Fruit fly (Drosophila melanogaster) whole organism, embryonic: ENCODE data around the gene CG31637.

Experiments used
- B-H2 ChIP-seq: fragments of 200-800 bp; sonication (Bioruptor generic); optimal IDR thresholded peaks from 2 replicates; lab custom pipeline; 2018; ENCODE audit warnings: missing biosample characterization, mild to moderate bottlenecking, missing genetic modification characterization
- CG10147 ChIP-seq: fragments of 200-800 bp; sonication (Bioruptor generic); optimal IDR thresholded peaks from 2 replicates; lab custom pipeline; 2019; ENCODE audit warnings: missing biosample characterization, mild to moderate bottlenecking, missing genetic modification characterization, moderate library complexity
- CG10366 ChIP-seq: fragments of 200-800 bp; sonication (Bioruptor generic); IDR thresholded peaks from 2 replicates; pipeline ENCODE4 v1.3.6; 2022; ENCODE audit warnings: missing biosample characterization, missing genetic modification characterization
- CG11247 ChIP-seq: fragments of 200-800 bp; sonication (Bioruptor generic); IDR thresholded peaks from 2 replicates; pipeline ENCODE4 v1.3.6; 2022; ENCODE audit warnings: missing biosample characterization, missing genetic modification characterization
- CG11723 ChIP-seq: fragments of 200-800 bp; sonication (Bioruptor generic); optimal IDR thresholded peaks from 2 replicates; lab custom pipeline; 2017; ENCODE audit warnings: missing biosample characterization, mild to moderate bottlenecking, missing genetic modification characterization
- CG17385 ChIP-seq: fragments of 200-800 bp; sonication (Bioruptor generic); optimal IDR thresholded peaks from 3 replicates; lab custom pipeline; 2018; ENCODE audit warnings: missing biosample characterization, mild to moderate bottlenecking, missing genetic modification characterization
- CG17568 ChIP-seq: fragments of 200-800 bp; sonication (Bioruptor generic); optimal IDR thresholded peaks from 2 replicates; lab custom pipeline; 2018; ENCODE audit warnings: missing biosample characterization, mild to moderate bottlenecking, missing genetic modification characterization, moderate library complexity
- CG17612 ChIP-seq: fragments of 200-800 bp; sonication (Bioruptor generic); IDR thresholded peaks from 2 replicates; pipeline ENCODE4 v1.3.6; 2022; ENCODE audit warnings: missing biosample characterization, missing genetic modification characterization
- CG1832 ChIP-seq: fragments of 200-800 bp; sonication (Bioruptor generic); optimal IDR thresholded peaks from 2 replicates; lab custom pipeline; 2017; ENCODE audit warnings: missing biosample characterization, mild to moderate bottlenecking, missing genetic modification characterization, inconsistent platforms
- CG2889 ChIP-seq: fragments of 200-800 bp; sonication (Bioruptor generic); IDR thresholded peaks from 3 replicates; pipeline ENCODE4 v1.3.6; 2022; ENCODE audit warnings: missing biosample characterization, missing genetic modification characterization
- CG34376 ChIP-seq: fragments of 200-800 bp; sonication (Bioruptor generic); optimal IDR thresholded peaks from 2 replicates; lab custom pipeline; 2018; ENCODE audit warnings: missing biosample characterization, mild to moderate bottlenecking, missing genetic modification characterization
- CG4360 ChIP-seq: fragments of 200-800 bp; sonication (Bioruptor generic); IDR thresholded peaks from 2 replicates; pipeline ENCODE4 v1.3.6; 2022; ENCODE audit warnings: missing biosample characterization, missing genetic modification characterization
- CG4617 ChIP-seq: fragments of 200-800 bp; sonication (Bioruptor generic); optimal IDR thresholded peaks from 3 replicates; lab custom pipeline; 2016; ENCODE audit warnings: missing biosample characterization, missing genetic modification characterization, borderline replicate concordance
- CG6689 ChIP-seq: fragments of 200-800 bp; sonication (Bioruptor generic); IDR thresholded peaks from 2 replicates; pipeline ENCODE4 v1.3.6; 2022; ENCODE audit warnings: missing biosample characterization, missing genetic modification characterization
- CG7372 ChIP-seq: fragments of 200-800 bp; sonication (Bioruptor generic); IDR thresholded peaks from 2 replicates; pipeline ENCODE4 v1.3.6; 2022; ENCODE audit warnings: missing biosample characterization, missing genetic modification characterization
- CG7745 ChIP-seq: fragments of 200-800 bp; sonication (Bioruptor generic); optimal IDR thresholded peaks from 2 replicates; lab custom pipeline; 2018; ENCODE audit warnings: missing biosample characterization, mild to moderate bottlenecking, missing genetic modification characterization, moderate library complexity
- CG7839 ChIP-seq: fragments of 200-800 bp; sonication (Bioruptor generic); optimal IDR thresholded peaks from 3 replicates; lab custom pipeline; 2018; ENCODE audit warnings: missing biosample characterization, mild to moderate bottlenecking, missing genetic modification characterization, moderate library complexity
- CG9932 ChIP-seq: fragments of 200-800 bp; sonication (Bioruptor generic); IDR thresholded peaks from 2 replicates; pipeline ENCODE4 v1.3.6; 2022; ENCODE audit warnings: missing biosample characterization, missing genetic modification characterization
- CkIIα-i1 ChIP-seq: fragments of 200-800 bp; sonication (Bioruptor generic); IDR thresholded peaks from 2 replicates; pipeline ENCODE4 v1.3.6; 2022; ENCODE audit warnings: missing biosample characterization, missing genetic modification characterization
- Dad ChIP-seq: fragments of 200-800 bp; sonication (Bioruptor generic); optimal IDR thresholded peaks from 3 replicates; lab custom pipeline; 2016; ENCODE audit warnings: missing biosample characterization, missing genetic modification characterization
- Eip74EF ChIP-seq, 2 experiments: fragments of 200-800 bp in 1 of 2; fragments of >200 bp in 1 of 2; sonication (Bioruptor generic) in 1 of 2; optimal IDR thresholded peaks; 2 replicates each; lab custom pipeline; 2017 to 2019; ENCODE audit warnings: missing biosample characterization in 2 of 2, missing genetic modification characterization in 2 of 2, mild to moderate bottlenecking in 1 of 2, moderate library complexity in 1 of 2
- Gsc ChIP-seq: fragments of 200-800 bp; sonication (Bioruptor generic); IDR thresholded peaks from 2 replicates; pipeline ENCODE4 v1.3.6; 2022; ENCODE audit warnings: missing biosample characterization, missing genetic modification characterization
- Hr3 ChIP-seq: fragments of 200-800 bp; sonication (Bioruptor generic); optimal IDR thresholded peaks from 3 replicates; lab custom pipeline; 2016; ENCODE audit warnings: missing biosample characterization, missing genetic modification characterization
- Mrtf ChIP-seq: fragments of 200-800 bp; sonication (Bioruptor generic); IDR thresholded peaks from 3 replicates; pipeline ENCODE4 v1.3.6; 2022; ENCODE audit warnings: missing biosample characterization, missing genetic modification characterization
- NFAT ChIP-seq: fragments of 200-800 bp; sonication (Bioruptor generic); IDR thresholded peaks from 2 replicates; pipeline ENCODE4 v1.3.6; 2022; ENCODE audit warnings: missing biosample characterization, missing genetic modification characterization
- NK7.1 ChIP-seq: fragments of 200-800 bp; sonication (Bioruptor generic); optimal IDR thresholded peaks from 3 replicates; lab custom pipeline; 2016; ENCODE audit warnings: missing biosample characterization, missing genetic modification characterization
- Oaz ChIP-seq: fragments of 200-800 bp; sonication (Bioruptor generic); IDR thresholded peaks from 2 replicates; pipeline ENCODE4 v1.3.6; 2022; ENCODE audit warnings: missing biosample characterization, missing genetic modification characterization
- Ptx1 ChIP-seq: fragments of 200-800 bp; sonication (Bioruptor generic); IDR thresholded peaks from 2 replicates; pipeline ENCODE4 v1.3.6; 2022; ENCODE audit warnings: missing biosample characterization, missing genetic modification characterization
- Ravus ChIP-seq: fragments of 200-800 bp; sonication (Bioruptor generic); IDR thresholded peaks from 2 replicates; pipeline ENCODE4 v1.3.6; 2022; ENCODE audit warnings: missing biosample characterization, missing genetic modification characterization
- Sox102F ChIP-seq: fragments of 200-800 bp; sonication (Bioruptor generic); optimal IDR thresholded peaks from 2 replicates; lab custom pipeline; 2018; ENCODE audit warnings: missing biosample characterization, mild to moderate bottlenecking, missing genetic modification characterization, moderate library complexity
- Xbp1 ChIP-seq: fragments of 200-800 bp; sonication (Bioruptor generic); optimal IDR thresholded peaks from 3 replicates; lab custom pipeline; 2016; ENCODE audit warnings: missing biosample characterization, mild to moderate bottlenecking, missing genetic modification characterization
- Xrp1 ChIP-seq: fragments of 200-800 bp; sonication (Bioruptor generic); IDR thresholded peaks from 2 replicates; pipeline ENCODE4 v1.3.6; 2022; ENCODE audit warnings: missing biosample characterization, missing genetic modification characterization
- ab ChIP-seq: fragments of 200-800 bp; sonication (Bioruptor generic); optimal IDR thresholded peaks from 2 replicates; lab custom pipeline; 2016; ENCODE audit warnings: missing biosample characterization, missing genetic modification characterization
- al ChIP-seq: fragments of 200-800 bp; sonication (Bioruptor generic); IDR thresholded peaks from 2 replicates; pipeline ENCODE4 v1.3.6; 2022; ENCODE audit warnings: missing biosample characterization, missing genetic modification characterization
- en ChIP-seq: fragments of 200-800 bp; sonication (Bioruptor generic); optimal IDR thresholded peaks from 2 replicates; lab custom pipeline; 2016; ENCODE audit warnings: missing biosample characterization, missing genetic modification characterization
- fu2 ChIP-seq: fragments of 200-800 bp; sonication (Bioruptor generic); optimal IDR thresholded peaks from 2 replicates; lab custom pipeline; 2016; ENCODE audit warnings: missing biosample characterization, missing genetic modification characterization
- grau ChIP-seq: fragments of 200-800 bp; optimal IDR thresholded peaks from 3 replicates; lab custom pipeline; 2019; ENCODE audit warnings: missing biosample characterization, mild to moderate bottlenecking, missing genetic modification characterization, moderate library complexity
- kay ChIP-seq: fragments of 200-800 bp; sonication (Bioruptor generic); optimal IDR thresholded peaks from 2 replicates; lab custom pipeline; 2016; ENCODE audit warnings: missing biosample characterization, missing genetic modification characterization
- knrl ChIP-seq: fragments of 200-800 bp; sonication (Bioruptor generic); IDR thresholded peaks from 3 replicates; pipeline ENCODE4 v1.3.6; 2022; ENCODE audit warnings: missing biosample characterization, missing genetic modification characterization; ENCODE audit not compliant: partially characterized antibody
- lola ChIP-seq, 3 experiments: fragments of >200 bp in 2 of 3; fragments of 200-800 bp in 1 of 3; sonication (Bioruptor generic) in 1 of 3; optimal IDR thresholded peaks; 2 replicates each; lab custom pipeline; 2017 to 2019; ENCODE audit warnings: missing biosample characterization in 3 of 3, missing genetic modification characterization in 3 of 3, mild to moderate bottlenecking in 1 of 3, moderate library complexity in 1 of 3
- org-1 ChIP-seq: fragments of 200-800 bp; sonication (Bioruptor generic); optimal IDR thresholded peaks from 2 replicates; lab custom pipeline; 2017; ENCODE audit warnings: missing biosample characterization, missing genetic modification characterization
- otp ChIP-seq: fragments of 200-800 bp; sonication (Bioruptor generic); IDR thresholded peaks from 3 replicates; pipeline ENCODE4, ENCODE4 v1.3.6; 2022; ENCODE audit warnings: missing biosample characterization, missing genetic modification characterization
- pfk ChIP-seq: fragments of 200-800 bp; sonication (Bioruptor generic); optimal IDR thresholded peaks from 2 replicates; lab custom pipeline; 2018; ENCODE audit warnings: missing biosample characterization, mild to moderate bottlenecking, missing genetic modification characterization, moderate library complexity
- pnt ChIP-seq: fragments of 200-800 bp; sonication (Bioruptor generic); optimal IDR thresholded peaks from 3 replicates; lab custom pipeline; 2016; ENCODE audit warnings: missing biosample characterization, missing genetic modification characterization
- sc ChIP-seq, 3 experiments: fragments of >200 bp in 2 of 3; fragments of 200-800 bp in 1 of 3; sonication (Bioruptor generic) in 1 of 3; optimal IDR thresholded peaks; 2 replicates in 2 of 3; 3 replicates in 1 of 3; lab custom pipeline; 2017; ENCODE audit warnings: mild to moderate bottlenecking in 1 of 3, missing biosample characterization in 1 of 3, missing genetic modification characterization in 1 of 3, missing genetic modification reagents in 1 of 3
- sd ChIP-seq: fragments of 200-800 bp; sonication (Bioruptor generic); optimal IDR thresholded peaks from 3 replicates; lab custom pipeline; 2018; ENCODE audit warnings: missing biosample characterization, mild to moderate bottlenecking, missing genetic modification characterization, moderate library complexity
- tio ChIP-seq: fragments of 200-800 bp; sonication (Bioruptor generic); optimal IDR thresholded peaks from 2 replicates; lab custom pipeline; 2017; ENCODE audit warnings: missing biosample characterization, missing genetic modification characterization, inconsistent platforms
- toy ChIP-seq: fragments of 200-800 bp; sonication (Bioruptor generic); IDR thresholded peaks from 2 replicates; pipeline ENCODE4 v1.3.6; 2022; ENCODE audit warnings: missing biosample characterization, missing genetic modification characterization
- trem ChIP-seq: fragments of 200-800 bp; optimal IDR thresholded peaks from 3 replicates; lab custom pipeline; 2019; ENCODE audit warnings: missing biosample characterization, mild to moderate bottlenecking, missing genetic modification characterization, moderate library complexity
- twi ChIP-seq: fragments of 200-800 bp; optimal IDR thresholded peaks from 2 replicates; lab custom pipeline; 2019; ENCODE audit warnings: missing biosample characterization, mild to moderate bottlenecking, missing genetic modification characterization, moderate library complexity
- unc-4 ChIP-seq: fragments of 200-800 bp; sonication (Bioruptor generic); IDR thresholded peaks from 2 replicates; pipeline ENCODE4 v1.3.6; 2022; ENCODE audit warnings: missing biosample characterization, missing genetic modification characterization; ENCODE audit not compliant: partially characterized antibody
- usp ChIP-seq: fragments of >200 bp; optimal IDR thresholded peaks from 2 replicates; lab custom pipeline; 2017; ENCODE audit warnings: missing biosample characterization, missing genetic modification characterization

Gene CG31637

dm6 chr2L:6461497-6461896 is 37.0 kb upstream of the CG31637 start (continued):
- TF ChIP-seq Sox102F (GFP tag; lab: Kevin White, UChicago) (peak; percentile 45), CG9932 (GFP tag; lab: Robert Waterston, UW) (no peak), CG10147 (GFP tag; lab: Kevin White, UChicago) (no peak), fu2 (GFP tag; lab: Kevin White, UChicago) (no peak), Xrp1 (GFP tag; lab: Robert Waterston, UW) (peak; percentile 63), NK7.1 (GFP tag; lab: Kevin White, UChicago) (no peak), tio (GFP tag; lab: Kevin White, UChicago) (no peak), en (GFP tag; lab: Kevin White, UChicago) (no peak), CG7372 (GFP tag; lab: Robert Waterston, UW) (no peak), Ptx1 (GFP tag; lab: Robert Waterston, UW) (no peak), sd (no peak), unc-4 (GFP tag; lab: Robert Waterston, UW) (no peak), Oaz (GFP tag; lab: Robert Waterston, UW) (no peak), kay (GFP tag; lab: Kevin White, UChicago) (no peak), CG17385 (peak; percentile 17), CG11247 (no peak), Mrtf (no peak), B-H2 (GFP tag; lab: Kevin White, UChicago) (no peak), CG7839 (tag; lab: Kevin White, UChicago) (peak; percentile 16), otp (no peak), org-1 (peak; percentile 9), CG1832 (no peak), CG17612 (GFP tag; lab: Robert Waterston, UW) (no peak), lola (GFP tag; optimal IDR thresholded peaks at IDR 0.05; lab: Kevin White, UChicago) (peak in 1 of 3 experiments; percentile 5), sc (optimal IDR thresholded peaks at IDR 0.05; lab: Kevin White, UChicago) (no peak), sc (GFP tag; optimal IDR thresholded peaks at IDR 0.05; lab: Kevin White, UChicago) (no peak), CG4617 (GFP tag; lab: Kevin White, UChicago) (no peak), CG4360 (GFP tag; lab: Robert Waterston, UW) (peak; percentile 40; the same call in 1 of the 2 replicates), grau (peak; percentile 7), CG11723 (peak; percentile 2), NFAT (GFP tag; lab: Robert Waterston, UW) (no peak), CG34376 (GFP tag; lab: Kevin White, UChicago) (no peak), CkIIα-i1 (GFP tag; lab: Robert Waterston, UW) (no peak), al (GFP tag; lab: Robert Waterston, UW) (no peak), usp (GFP tag; lab: Kevin White, UChicago) (no peak), pnt (GFP tag; lab: Kevin White, UChicago) (no peak), Ravus (GFP tag; lab: Robert Waterston, UW) (no peak), toy (GFP tag; lab: Robert Waterston, UW) (no peak), CG10366 (no peak), CG6689 (GFP tag; lab: Robert Waterston, UW) (no peak), Dad (GFP tag; lab: Kevin White, UChicago) (no peak), Eip74EF (GFP tag; optimal IDR thresholded peaks at IDR 0.05; lab: Kevin White, UChicago) (no peak), Hr3 (GFP tag; lab: Kevin White, UChicago) (no peak), CG17568 (GFP tag; lab: Kevin White, UChicago) (peak; percentile 54), knrl (no peak), trem (tag; lab: Kevin White, UChicago) (no peak), twi (tag; lab: Kevin White, UChicago) (no peak), pfk (no peak), Xbp1 (GFP tag; lab: Kevin White, UChicago) (no peak), Gsc (GFP tag; lab: Robert Waterston, UW) (no peak), CG7745 (tag; lab: Kevin White, UChicago) (no peak), CG2889 (GFP tag; lab: Robert Waterston, UW) (no peak), ab (no peak)
